Worm (Caenorhabditis elegans) whole organism, L4/young adult: Measurements from ENCODE around the gene fbxa-45.

Experiments
- W03F9.2 ChIP-seq: fragments of 150-350 bp; optimal IDR thresholded peaks from 2 replicates; lab custom pipeline; 2014; ENCODE audit warnings: missing biosample characterization, missing genetic modification characterization
- dao-5 ChIP-seq: sonication (generic microtip); optimal IDR thresholded peaks from 2 replicates; lab custom pipeline; 2016; ENCODE audit warnings: missing genotype, missing genetic modification characterization, moderate library complexity, missing compliant biosample characterization
- him-1 ChIP-seq: sonication (generic microtip); optimal IDR thresholded peaks from 2 replicates; lab custom pipeline; 2016; ENCODE audit warnings: missing genotype, missing genetic modification reagents, missing genetic modification characterization, missing compliant biosample characterization

The fbxa-45 gene

ce11 chrV:16853956-16854683 lies 45.1 kb downstream of the fbxa-45 start, which contains the start of the genes clec-35 and clec-27:
Gene clec-35, minus strand, starts transcription at chrV:16854056.
Gene clec-27, plus strand, starts transcription at chrV:16854633.
- no peak for TF ChIP-seq dao-5 (tag; lab: Kevin White, UChicago)
- TF ChIP-seq W03F9.2 (tag; lab: Kevin White, UChicago), result no peak
- no peak for TF ChIP-seq him-1

ce11 chrV:16852002-16852401 lies 47.3 kb downstream of the fbxa-45 start, which contains the start of gene clec-37:
Gene clec-37, minus strand, starts transcription at chrV:16852102.
- TF ChIP-seq him-1, result no peak

- TF ChIP-seq dao-5 (tag; lab: Kevin White, UChicago) (no peak), W03F9.2 (tag; lab: Kevin White, UChicago) (no peak), him-1 (no peak)
Observed at ce11 chrV:16848498-16848897, 50.8 kb downstream of the fbxa-45 start, which contains the start of the genes clec-36 and clec-26. Gene clec-36, minus strand, starts transcription at chrV:16848598. Gene clec-26, plus strand, starts transcription at chrV:16848611.
